Worm (Caenorhabditis elegans) whole organism, L4 larva: ENCODE results near the gene Y56A3A.41.

Source experiments
- F26F4.8 ChIP-seq: fragments of 200-800 bp; sonication (Bioruptor generic); conservative IDR thresholded peaks from 2 replicates; pipeline ENCODE4 v1.3.6; 2022; ENCODE audit warnings: missing genetic modification characterization, missing compliant biosample characterization
- F44E2.7 ChIP-seq: fragments of 200-800 bp; sonication (Bioruptor generic); IDR thresholded peaks from 2 replicates; pipeline ENCODE4 v2.1.2; 2022; ENCODE audit warnings: missing genetic modification characterization, missing compliant biosample characterization
- Y105C5A.15 ChIP-seq: fragments of 200-800 bp; sonication (Bioruptor generic); IDR thresholded peaks from 2 replicates; pipeline ENCODE4 v1.3.6; 2022; ENCODE audit warnings: missing genetic modification characterization, missing compliant biosample characterization
- Y48G9A.11 ChIP-seq: fragments of 200-800 bp; sonication (Bioruptor generic); IDR thresholded peaks from 2 replicates; pipeline ENCODE4 v1.3.6; 2022; ENCODE audit warnings: missing genetic modification reagents, missing genetic modification characterization, missing compliant biosample characterization
- ZK337.2 ChIP-seq: fragments of 200-800 bp; sonication (Bioruptor generic); IDR thresholded peaks from 2 replicates; pipeline ENCODE4 v1.3.6; 2022; ENCODE audit warnings: missing genetic modification reagents, missing genetic modification characterization, missing compliant biosample characterization
- aha-1 ChIP-seq: fragments of 150-350 bp; peaks from one replicate; lab custom pipeline; 2014; ENCODE audit warnings: missing biosample characterization, missing genetic modification characterization
- ceh-20 ChIP-seq: fragments of 200-800 bp; sonication (Bioruptor generic); IDR thresholded peaks from 2 replicates; pipeline ENCODE4 v1.3.6; 2022; ENCODE audit warnings: missing genetic modification reagents, missing genetic modification characterization, missing compliant biosample characterization
- ceh-28 ChIP-seq: fragments of 150-350 bp; optimal IDR thresholded peaks from 2 replicates; lab custom pipeline; 2014; ENCODE audit warnings: missing biosample characterization, missing genetic modification reagents, missing genetic modification characterization
- ceh-82 ChIP-seq: sonication (generic microtip); optimal IDR thresholded peaks from 2 replicates; lab custom pipeline; 2017; ENCODE audit warnings: missing biosample characterization, missing genetic modification characterization
- cey-2 ChIP-seq: sonication (generic microtip); optimal IDR thresholded peaks from 3 replicates; lab custom pipeline; 2017; ENCODE audit warnings: missing genetic modification characterization, mild to moderate bottlenecking, missing compliant biosample characterization, antibody characterized with exemption, borderline replicate concordance; ENCODE audit not compliant: insufficient read depth
- ctbp-1 ChIP-seq: fragments of 200-800 bp; sonication (Bioruptor generic); IDR thresholded peaks from 2 replicates; pipeline ENCODE4 v1.3.6; 2022; ENCODE audit warnings: missing genetic modification reagents, missing genetic modification characterization, missing compliant biosample characterization
- dmd-8 ChIP-seq: fragments of 200-800 bp; sonication (Bioruptor generic); IDR thresholded peaks from 2 replicates; pipeline ENCODE4 v1.3.6; 2022; ENCODE audit warnings: missing genetic modification characterization, missing compliant biosample characterization
- dpl-1 ChIP-seq: fragments of 150-350 bp; optimal IDR thresholded peaks from 2 replicates; lab custom pipeline; 2014; ENCODE audit warnings: missing biosample characterization, missing genetic modification reagents, missing genetic modification characterization
- duxl-1 ChIP-seq: sonication (generic microtip); optimal IDR thresholded peaks from 2 replicates; lab custom pipeline; 2016; ENCODE audit warnings: mild to moderate bottlenecking, missing genetic modification characterization, moderate library complexity, missing compliant biosample characterization; ENCODE audit not compliant: poor library complexity
- dve-1 ChIP-seq: sonication (generic microtip); optimal IDR thresholded peaks from 2 replicates; lab custom pipeline; 2017; ENCODE audit warnings: antibody characterized with exemption, mild to moderate bottlenecking, missing genetic modification characterization, missing compliant biosample characterization; ENCODE audit not compliant: insufficient read depth
- egl-27 ChIP-seq: sonication (generic microtip); optimal IDR thresholded peaks from 3 replicates; lab custom pipeline; 2017; ENCODE audit warnings: missing biosample characterization, missing genetic modification reagents, missing genetic modification characterization
- egl-43 ChIP-seq: fragments of 200-800 bp; sonication (Bioruptor generic); IDR thresholded peaks from 2 replicates; pipeline ENCODE4 v1.3.6; 2022; ENCODE audit warnings: missing genetic modification reagents, missing genetic modification characterization, missing compliant biosample characterization
- hif-1 ChIP-seq, 2 experiments: sonication (generic microtip); optimal IDR thresholded peaks; 2 replicates each; lab custom pipeline; 2016 to 2017; ENCODE audit warnings: missing compliant biosample characterization in 2 of 2, missing genetic modification characterization in 2 of 2, missing genetic modification reagents in 2 of 2, missing genotype in 2 of 2, mild to moderate bottlenecking in 1 of 2
- hlh-30 ChIP-seq: sonication (generic microtip); optimal IDR thresholded peaks from 2 replicates; lab custom pipeline; 2017; ENCODE audit warnings: antibody characterized with exemption, mild to moderate bottlenecking, missing genetic modification characterization, missing compliant biosample characterization; ENCODE audit not compliant: insufficient read depth
- hmg-1.1 ChIP-seq: fragments of 200-800 bp; sonication (Bioruptor generic); IDR thresholded peaks from 2 replicates; pipeline ENCODE4 v1.3.6; 2022; ENCODE audit warnings: missing genetic modification reagents, missing genetic modification characterization, missing compliant biosample characterization
- lin-29 ChIP-seq: fragments of 200-800 bp; sonication (Bioruptor generic); IDR thresholded peaks from 2 replicates; pipeline ENCODE4 v1.3.6; 2022; ENCODE audit warnings: missing genetic modification reagents, missing genetic modification characterization, missing compliant biosample characterization
- lin-38 ChIP-seq: fragments of 200-800 bp; sonication (Bioruptor generic); IDR thresholded peaks from 2 replicates; pipeline ENCODE4 v1.3.6; 2022; ENCODE audit warnings: missing genetic modification reagents, missing genetic modification characterization, missing compliant biosample characterization
- madf-5 ChIP-seq, 2 experiments: fragments of 200-800 bp; sonication (Bioruptor generic); IDR thresholded peaks; 2 replicates each; pipeline ENCODE4 v1.3.6; 2022; ENCODE audit warnings: missing compliant biosample characterization in 2 of 2, missing genetic modification characterization in 2 of 2
- mes-2 ChIP-seq: sonication (generic microtip); optimal IDR thresholded peaks from 2 replicates; lab custom pipeline; 2016; ENCODE audit warnings: missing genotype, mild to moderate bottlenecking, missing genetic modification characterization, missing compliant biosample characterization; ENCODE audit not compliant: poor library complexity, severe bottlenecking
- nhr-10 ChIP-seq: fragments of 150-350 bp; optimal IDR thresholded peaks from 2 replicates; lab custom pipeline; 2014; ENCODE audit warnings: missing biosample characterization, missing genetic modification characterization
- nhr-102 ChIP-seq: sonication (generic microtip); optimal IDR thresholded peaks from 2 replicates; lab custom pipeline; 2016; ENCODE audit warnings: mild to moderate bottlenecking, missing genetic modification characterization, moderate library complexity, missing compliant biosample characterization
- nhr-111 ChIP-seq: fragments of 200-800 bp; sonication (Bioruptor generic); optimal IDR thresholded peaks from 2 replicates; lab custom pipeline; 2018; ENCODE audit warnings: mild to moderate bottlenecking, missing genetic modification characterization, missing compliant biosample characterization
- nhr-25 ChIP-seq: sonication (generic microtip); optimal IDR thresholded peaks from 2 replicates; lab custom pipeline; 2017; ENCODE audit warnings: missing genetic modification characterization, mild to moderate bottlenecking, missing compliant biosample characterization, antibody characterized with exemption, moderate library complexity, borderline replicate concordance; ENCODE audit not compliant: insufficient read depth
- nhr-77 ChIP-seq: fragments of 150-350 bp; optimal IDR thresholded peaks from 2 replicates; lab custom pipeline; 2014; ENCODE audit warnings: missing biosample characterization, missing genetic modification characterization
- pha-4 ChIP-seq, 2 experiments: fragments of 150-350 bp in 1 of 2; fragments of 200-800 bp in 1 of 2; sonication (Bioruptor generic) in 1 of 2; IDR thresholded peaks in 1 of 2; optimal IDR thresholded peaks in 1 of 2; 2 replicates each; pipeline versions ENCODE4 v1.3.6 to Lab custom; 2014 to 2022; ENCODE audit warnings: missing genetic modification characterization in 2 of 2, missing genetic modification reagents in 2 of 2, missing biosample characterization in 1 of 2, missing compliant biosample characterization in 1 of 2
- php-3 ChIP-seq: fragments of 200-800 bp; sonication (Bioruptor generic); IDR thresholded peaks from 2 replicates; pipeline ENCODE4 v1.3.6; 2022; ENCODE audit warnings: missing genetic modification reagents, missing genetic modification characterization, missing compliant biosample characterization
- rbr-2 ChIP-seq: sonication (generic microtip); optimal IDR thresholded peaks from 2 replicates; lab custom pipeline; 2016; ENCODE audit warnings: missing genotype, missing genetic modification characterization, missing compliant biosample characterization
- saeg-2 ChIP-seq: fragments of 200-800 bp; sonication (Bioruptor generic); IDR thresholded peaks from 2 replicates; pipeline ENCODE4 v1.3.6; 2022; ENCODE audit warnings: missing genetic modification reagents, missing genetic modification characterization, missing compliant biosample characterization
- set-16 ChIP-seq: fragments of 200-800 bp; sonication (Bioruptor generic); IDR thresholded peaks from 2 replicates; pipeline ENCODE4 v1.3.6; 2022; ENCODE audit warnings: missing genetic modification reagents, missing genetic modification characterization, missing compliant biosample characterization
- spr-1 ChIP-seq: sonication (generic microtip); optimal IDR thresholded peaks from 2 replicates; lab custom pipeline; 2016; ENCODE audit warnings: mild to moderate bottlenecking, missing genetic modification characterization, missing compliant biosample characterization
- unc-62 ChIP-seq, 3 experiments: fragments of 150-350 bp in 1 of 3; sonication (generic microtip); optimal IDR thresholded peaks in 2 of 3; peaks in 1 of 3; 1 replicate in 1 of 3; 2 replicates in 2 of 3; lab custom pipeline; 2014 to 2017; ENCODE audit warnings: missing biosample characterization in 3 of 3, missing genetic modification characterization in 3 of 3, missing genetic modification reagents in 3 of 3, missing genotype in 1 of 3
- zfp-2 ChIP-seq: sonication (generic microtip); optimal IDR thresholded peaks from 2 replicates; lab custom pipeline; 2016; ENCODE audit warnings: mild to moderate bottlenecking, missing genetic modification characterization, missing compliant biosample characterization
- zfp-3 ChIP-seq: fragments of 200-800 bp; sonication (Bioruptor generic); conservative IDR thresholded peaks from 2 replicates; pipeline ENCODE4 v1.3.6; 2022; ENCODE audit warnings: missing genetic modification reagents, missing genetic modification characterization, missing compliant biosample characterization
- zip-11 ChIP-seq: fragments of 200-800 bp; sonication (Bioruptor generic); IDR thresholded peaks from 2 replicates; pipeline ENCODE4 v1.3.6; 2022; ENCODE audit warnings: missing genetic modification characterization, missing compliant biosample characterization
- ztf-7 ChIP-seq: fragments of 150-350 bp; optimal IDR thresholded peaks from 2 replicates; lab custom pipeline; 2014; ENCODE audit warnings: missing biosample characterization, missing genetic modification characterization

The Y56A3A.41 gene

DNA sequence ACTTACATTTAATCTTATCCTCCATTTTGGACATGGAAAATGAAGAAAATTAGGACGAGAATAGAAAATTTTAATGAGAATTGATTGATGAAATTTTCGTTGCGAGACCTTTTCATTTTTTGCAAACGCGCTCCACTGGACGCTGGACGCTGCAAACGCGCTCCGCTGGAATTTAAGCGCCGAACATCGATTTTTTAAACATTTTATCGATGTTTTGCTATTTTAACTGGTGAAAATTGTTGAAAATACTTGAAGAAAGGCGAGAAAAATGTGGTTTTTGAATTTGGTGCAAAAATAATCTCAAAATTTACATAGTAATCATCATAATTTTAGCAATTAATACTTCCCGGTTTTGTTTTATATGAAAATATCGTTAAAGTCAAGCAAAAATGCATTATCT lies at the start of gene Y56A3A.41:
TSS of gene Y56A3A.41 (minus strand) at position 101 of the 400 bp plus-strand sequence.
- TF ChIP-seq lin-38 (GFP tag; lab: Robert Waterston, UW) (no peak), dmd-8 (no peak), dve-1 (no peak), rbr-2 (tag; lab: Kevin White, UChicago) (no peak), F44E2.7 (no peak), madf-5 (GFP tag; IDR thresholded peaks at IDR 0.05; lab: Robert Waterston, UW) (no peak), hlh-30 (tag; lab: Kevin White, UChicago) (no peak), egl-43 (no peak), Y48G9A.11 (GFP tag; lab: Robert Waterston, UW) (no peak), F26F4.8 (GFP tag; lab: Robert Waterston, UW) (no peak), spr-1 (no peak), nhr-25 (no peak), php-3 (GFP tag; lab: Robert Waterston, UW) (no peak), saeg-2 (no peak), mes-2 (tag; lab: Kevin White, UChicago) (no peak), nhr-77 (tag; lab: Kevin White, UChicago) (no peak)

DNA sequence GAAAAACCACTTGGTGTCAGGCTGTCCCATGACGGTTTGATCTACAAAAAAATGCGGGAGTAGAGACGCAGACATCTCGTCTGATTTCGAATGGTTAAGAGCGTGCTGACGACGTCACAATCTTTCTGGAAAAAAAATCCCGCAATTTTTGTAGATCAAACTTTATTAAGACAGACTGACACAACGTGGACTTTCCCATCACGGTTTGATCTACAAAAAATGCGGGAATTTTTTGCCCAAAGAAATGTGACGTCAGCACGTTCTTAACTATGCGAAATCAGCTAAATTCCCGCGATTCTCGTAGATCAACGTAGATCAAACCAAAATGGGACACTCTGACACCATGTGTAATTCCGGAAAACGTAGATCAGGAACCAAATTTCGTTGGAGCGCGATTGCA lies 45.7 kb upstream of the Y56A3A.41 start:
- TF ChIP-seq egl-27 (no peak), unc-62 (GFP tag; optimal IDR thresholded peaks at IDR 0.05 in 1 of 2; lab: Kevin White, UChicago) (peak in 1 of 2 experiments; percentile 91), unc-62 (tag; optimal IDR thresholded peaks at IDR 0.05; lab: Kevin White, UChicago) (no peak), aha-1 (peak; percentile 54)
- TF ChIP-seq, all 104 proteins: peak for 2

DNA sequence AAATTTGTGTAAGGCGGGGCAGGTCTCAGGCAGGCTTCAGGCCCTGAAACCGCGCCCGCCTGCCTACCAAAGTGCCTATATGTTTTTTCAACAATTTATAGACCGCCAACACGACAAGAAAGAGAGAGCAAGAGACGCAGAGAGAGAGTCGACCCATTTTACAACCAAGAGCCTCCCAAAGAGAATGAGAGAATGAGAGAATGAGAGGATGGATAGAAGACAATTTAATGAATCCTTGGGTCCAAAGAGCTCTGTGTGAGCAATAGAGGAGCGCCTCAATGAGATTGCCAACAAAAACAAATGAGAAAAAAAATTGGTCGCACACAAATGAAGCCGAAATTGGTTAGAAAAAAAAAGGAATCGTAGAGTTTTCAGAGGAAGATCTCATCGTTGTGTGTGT lies 45.1 kb upstream of the Y56A3A.41 start:
- TF ChIP-seq nhr-111, result no peak
- TF ChIP-seq ceh-82 (tag; lab: Kevin White, UChicago), result no peak
- TF ChIP-seq duxl-1 (tag; lab: Kevin White, UChicago), result no peak
- TF ChIP-seq zip-11 (GFP tag; lab: Robert Waterston, UW), result no peak

DNA sequence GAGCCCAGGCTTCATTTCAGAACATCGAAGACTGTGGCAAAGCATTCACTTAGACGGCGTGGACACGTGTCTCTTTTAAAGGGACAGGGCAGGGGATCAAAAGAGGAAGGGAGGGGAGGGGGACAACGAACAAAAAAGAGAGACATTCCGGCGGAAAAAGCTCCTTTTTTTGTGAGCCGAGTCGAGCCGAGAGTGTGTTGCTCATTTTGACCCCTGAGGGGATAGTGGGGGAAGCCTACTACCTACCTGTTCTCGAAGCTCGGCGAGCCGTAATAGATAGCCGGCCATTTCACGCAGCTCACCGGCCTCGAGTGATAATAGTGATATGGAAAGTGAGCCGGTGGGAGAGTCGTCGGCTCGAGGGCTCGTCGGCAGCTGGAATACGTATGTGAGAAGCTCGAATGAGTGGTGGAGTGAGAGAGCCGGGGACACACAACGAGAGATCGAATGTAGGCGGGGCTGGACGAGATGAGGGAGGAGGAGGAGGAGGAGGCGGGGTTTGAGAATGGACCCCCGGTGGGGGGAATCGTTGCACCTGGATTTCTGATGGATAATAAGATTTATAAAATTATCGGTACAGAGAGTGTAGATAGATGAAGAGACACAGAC lies 43.9 kb upstream of the Y56A3A.41 start:
- TF ChIP-seq Y48G9A.11 (GFP tag; lab: Robert Waterston, UW), result no peak
- peak in 1 of 2 experiments; percentile 53 for TF ChIP-seq unc-62 (GFP tag; optimal IDR thresholded peaks at IDR 0.05 in 1 of 2; lab: Kevin White, UChicago)
- no peak for TF ChIP-seq unc-62 (tag; optimal IDR thresholded peaks at IDR 0.05; lab: Kevin White, UChicago)
- peak; percentile 86 for TF ChIP-seq set-16 (GFP tag; lab: Robert Waterston, UW)

DNA sequence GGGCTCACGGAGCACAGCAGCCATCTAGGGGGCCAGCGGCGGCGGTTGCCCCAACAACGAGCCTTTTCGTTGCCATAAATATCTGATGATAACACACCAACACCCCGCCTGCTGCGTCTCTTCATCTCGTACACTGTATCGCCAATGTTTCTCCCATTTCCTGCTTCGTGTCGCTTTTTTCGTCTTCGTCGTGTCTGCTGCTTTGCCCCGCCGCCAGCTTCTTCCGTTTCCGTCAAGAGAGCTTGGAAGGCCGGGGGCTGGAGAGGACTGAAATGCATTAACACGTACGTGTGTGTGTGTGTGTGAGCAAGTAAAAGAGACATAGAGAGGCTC lies 43.1 kb upstream of the Y56A3A.41 start:
- TF ChIP-seq lin-29 (GFP tag; lab: Robert Waterston, UW) (no peak), ceh-20 (GFP tag; lab: Robert Waterston, UW) (no peak), nhr-102 (tag; lab: Kevin White, UChicago) (no peak), ZK337.2 (GFP tag; lab: Robert Waterston, UW) (no peak), spr-1 (no peak), egl-27 (no peak), zip-11 (GFP tag; lab: Robert Waterston, UW) (no peak), nhr-10 (tag; lab: Kevin White, UChicago) (no peak), ceh-28 (tag; lab: Kevin White, UChicago) (no peak), ztf-7 (tag; lab: Kevin White, UChicago) (no peak), ceh-82 (tag; lab: Kevin White, UChicago) (no peak), hmg-1.1 (peak; percentile 41; the same call in 1 of the 2 replicates), hif-1 (tag; optimal IDR thresholded peaks at IDR 0.05; lab: Kevin White, UChicago) (peak in 1 of 2 experiments; percentile 14), pha-4 (GFP tag; IDR thresholded peaks at IDR 0.05; lab: Robert Waterston, UW) (no peak), pha-4 (tag; optimal IDR thresholded peaks at IDR 0.05; lab: Kevin White, UChicago) (no peak), cey-2 (tag; lab: Kevin White, UChicago) (no peak), zfp-2 (tag; lab: Kevin White, UChicago) (peak; percentile 17), dpl-1 (peak; percentile 18), ctbp-1 (GFP tag; lab: Robert Waterston, UW) (0 out of 2 replicates have a peak, but pooled peaks have one; percentile 21), unc-62 (GFP tag; optimal IDR thresholded peaks at IDR 0.05 in 1 of 2; lab: Kevin White, UChicago) (no peak), unc-62 (tag; optimal IDR thresholded peaks at IDR 0.05; lab: Kevin White, UChicago) (no peak), aha-1 (peak; percentile 96), zfp-3 (no peak), Y105C5A.15 (GFP tag; lab: Robert Waterston, UW) (no peak), egl-43 (no peak)
